Worm (Caenorhabditis elegans): ENCODE measurements around the gene C46E10.3.
A peak's percentile ranks its signal among the peaks of the same experiment; 100 is the strongest.

C46E10.3 gene

ce11 chrII:3747405-3747804 is 26.3 kb downstream of the C46E10.3 start, which contains the start of gene fbxb-92:
Gene fbxb-92, minus strand, starts transcription at chrII:3747505.
- TF ChIP-seq unc-39 (tag; optimal IDR thresholded peaks at IDR 0.05) (no peak), snpc-4 (tag; optimal IDR thresholded peaks at IDR 0.05) (no peak), mdl-1 (tag; optimal IDR thresholded peaks at IDR 0.05) (no peak), rbr-2 (tag; optimal IDR thresholded peaks at IDR 0.05) (no peak), hlh-30 (tag; optimal IDR thresholded peaks at IDR 0.05; ENCODE audit: insufficient read depth) (no peak)

- no peak for TF ChIP-seq Y5F2A.4 (GFP tag; optimal IDR thresholded peaks at IDR 0.05)
- no peak for TF ChIP-seq mdt-29 (GFP tag; IDR thresholded peaks at IDR 0.05)
- TF ChIP-seq unc-62 (GFP tag; optimal IDR thresholded peaks at IDR 0.05 in 1 of 2), result peak in 1 of 2 experiments; percentile 11
- TF ChIP-seq unc-62 (tag; optimal IDR thresholded peaks at IDR 0.05), result no peak
These were observed 27.6 kb downstream of the C46E10.3 start, which contains the start of gene fbxb-90 for ce11 chrII:3748719-3749118. Gene fbxb-90, minus strand, starts transcription at chrII:3748819.

- TF ChIP-seq daf-12 (tag; optimal IDR thresholded peaks at IDR 0.05) (no peak), F49E8.2 (tag; optimal IDR thresholded peaks at IDR 0.05; ENCODE audit: borderline replicate concordance) (no peak), dve-1 (tag; optimal IDR thresholded peaks at IDR 0.05; ENCODE audit: insufficient read depth) (no peak), hmg-1.1 (GFP tag; IDR thresholded peaks at IDR 0.05) (no peak), dmd-8 (GFP tag; IDR thresholded peaks at IDR 0.05) (no peak), fos-1 (tag; optimal IDR thresholded peaks at IDR 0.05) (no peak)
These were observed 29.6 kb downstream of the C46E10.3 start, which contains the start of gene fbxb-91 for ce11 chrII:3750685-3751084. Gene fbxb-91, minus strand, starts transcription at chrII:3750785.

- TF ChIP-seq unc-62 (GFP tag; optimal IDR thresholded peaks at IDR 0.05 in 1 of 2) (peak in 1 of 2 experiments; percentile 33), unc-62 (tag; optimal IDR thresholded peaks at IDR 0.05) (no peak), ceh-82 (tag; optimal IDR thresholded peaks at IDR 0.05) (no peak), aha-1 (tag) (peak; percentile 56), egl-27 (tag; optimal IDR thresholded peaks at IDR 0.05) (no peak)
These were observed 31.1 kb downstream of the C46E10.3 start, which contains the start of gene sdz-11 for ce11 chrII:3752184-3752583. Gene sdz-11, minus strand, starts transcription at chrII:3752284.

ce11 chrII:3753598-3753997 is 32.5 kb downstream of the C46E10.3 start, which contains the start of gene rcd-1:
Gene rcd-1, plus strand, starts transcription at chrII:3753898.
- TF ChIP-seq hif-1 (tag; optimal IDR thresholded peaks at IDR 0.05) (no peak), nhr-76 (tag; optimal IDR thresholded peaks at IDR 0.05) (no peak), saeg-2 (GFP tag; IDR thresholded peaks at IDR 0.05) (no peak), dve-1 (tag; optimal IDR thresholded peaks at IDR 0.05; ENCODE audit: insufficient read depth) (no peak), egl-27 (tag; optimal IDR thresholded peaks at IDR 0.05) (no peak), php-3 (GFP tag; IDR thresholded peaks at IDR 0.05) (no peak), ztf-7 (tag; optimal IDR thresholded peaks at IDR 0.05) (no peak), ZK546.5 (tag; optimal IDR thresholded peaks at IDR 0.05) (no peak), mdt-29 (GFP tag; IDR thresholded peaks at IDR 0.05) (no peak)

ce11 chrII:3757499-3757898 is 36.4 kb downstream of the C46E10.3 start, which contains the start of gene srx-111:
Gene srx-111, plus strand, starts transcription at chrII:3757799.
- TF ChIP-seq ceh-20 (GFP tag; IDR thresholded peaks at IDR 0.05) (no peak), spr-3 (GFP tag; optimal IDR thresholded peaks at IDR 0.05) (no peak), lir-3 (tag; optimal IDR thresholded peaks at IDR 0.05) (no peak), lin-38 (GFP tag; IDR thresholded peaks at IDR 0.05) (no peak)

- TF ChIP-seq lin-39 (tag; optimal IDR thresholded peaks at IDR 0.05) (no peak), Y5F2A.4 (GFP tag; optimal IDR thresholded peaks at IDR 0.05) (no peak), duxl-1 (tag; optimal IDR thresholded peaks at IDR 0.05; ENCODE audit: poor library complexity) (no peak), attf-4 (tag; optimal IDR thresholded peaks at IDR 0.05) (no peak), Y75B8A.6 (GFP tag; IDR thresholded peaks at IDR 0.05) (no peak), pha-4 (GFP tag; IDR thresholded peaks at IDR 0.05) (no peak), pha-4 (tag; optimal IDR thresholded peaks at IDR 0.05) (no peak), ctbp-1 (GFP tag; IDR thresholded peaks at IDR 0.05) (no peak), ceh-82 (tag; optimal IDR thresholded peaks at IDR 0.05) (no peak), dmd-6 (GFP tag; IDR thresholded peaks at IDR 0.05) (no peak), ZK546.5 (tag; optimal IDR thresholded peaks at IDR 0.05) (no peak), mxl-2 (GFP tag; conservative IDR thresholded peaks at IDR 0.05) (no peak), vab-7 (GFP tag; IDR thresholded peaks at IDR 0.05) (no peak), nhr-77 (tag; optimal IDR thresholded peaks at IDR 0.05) (no peak), php-3 (GFP tag; IDR thresholded peaks at IDR 0.05) (no peak), ama-1 (optimal IDR thresholded peaks at IDR 0.05) (no peak), jun-1 (tag; optimal IDR thresholded peaks at IDR 0.05) (no peak)
These were observed 37.9 kb downstream of the C46E10.3 start, which contains the start of gene T24E12.12 for ce11 chrII:3759010-3759409. Gene T24E12.12, plus strand, starts transcription at chrII:3759290.
